Fruit fly (Drosophila melanogaster): Measurements from ENCODE around the gene CG17272.

Gene CG17272

dm6 chr3R:20821815-20822375 is 2.1 kb downstream of the CG17272 start, which contains the start of the genes CG17271 and RpS20 (continued):
- TF ChIP-seq mam (GFP tag; optimal IDR thresholded peaks at IDR 0.05) (peak; percentile 97), CG12219 (GFP tag; optimal IDR thresholded peaks at IDR 0.05) (peak; percentile 69), lov (optimal IDR thresholded peaks at IDR 0.05) (no peak), lov (GFP tag; IDR thresholded peaks at IDR 0.05) (peak; percentile 62; the same call in 1 of the 3 replicates), CG12071 (GFP tag; optimal IDR thresholded peaks at IDR 0.05) (peak; percentile 79), CG31365 (tag; optimal IDR thresholded peaks at IDR 0.05) (peak; percentile 52), CG12942 (GFP tag; optimal IDR thresholded peaks at IDR 0.05) (peak; percentile 94), so (GFP tag; IDR thresholded peaks at IDR 0.05) (peak; percentile 91), Rx (GFP tag; IDR thresholded peaks at IDR 0.05) (peak; percentile 87), crol (GFP tag; IDR thresholded peaks at IDR 0.05) (0 out of 2 replicates have a peak, but pooled peaks have one; percentile 20), CG15601 (tag; optimal IDR thresholded peaks at IDR 0.05) (peak; percentile 100), CG9876 (GFP tag; optimal IDR thresholded peaks at IDR 0.05) (peak; percentile 95), zfh1 (GFP tag; IDR thresholded peaks at IDR 0.05) (peak; percentile 91), Optix (GFP tag; IDR thresholded peaks at IDR 0.05) (peak; percentile 85; the same call in 2 of the 3 replicates), H2.0 (GFP tag; IDR thresholded peaks at IDR 0.05) (peak; percentile 81), gem (tag; optimal IDR thresholded peaks at IDR 0.05) (peak; percentile 94), HLHmδ (GFP tag; optimal IDR thresholded peaks at IDR 0.05) (peak; percentile 7), bowl (GFP tag; IDR thresholded peaks at IDR 0.05) (peak; percentile 73), Dad (GFP tag; optimal IDR thresholded peaks at IDR 0.05) (peak; percentile 95), Mes4 (GFP tag; optimal IDR thresholded peaks at IDR 0.05) (peak; percentile 94), zf30C (GFP tag; optimal IDR thresholded peaks at IDR 0.05) (no peak), vnd (GFP tag; IDR thresholded peaks at IDR 0.05; ENCODE audit: partially characterized antibody) (no peak), CG15011 (GFP tag; optimal IDR thresholded peaks at IDR 0.05) (peak; percentile 67), dmrt99B (tag; optimal IDR thresholded peaks at IDR 0.05) (peak; percentile 81), D19A (tag; optimal IDR thresholded peaks at IDR 0.05) (peak; percentile 61), tgo (GFP tag; IDR thresholded peaks at IDR 0.05) (peak; percentile 87), MESR4 (GFP tag; optimal IDR thresholded peaks at IDR 0.05) (peak; percentile 92), hbn (GFP tag; IDR thresholded peaks at IDR 0.05; ENCODE audit: partially characterized antibody) (0 out of 2 replicates have a peak, but pooled peaks have one; percentile 32), Hand (GFP tag; optimal IDR thresholded peaks at IDR 0.05) (peak; percentile 59), sd (tag; optimal IDR thresholded peaks at IDR 0.05) (peak; percentile 67), Asciz (GFP tag; optimal IDR thresholded peaks at IDR 0.05) (peak; percentile 72), da (GFP tag; optimal IDR thresholded peaks at IDR 0.05) (peak; percentile 92), hth (optimal IDR thresholded peaks at IDR 0.05) (no peak), sug (tag; optimal IDR thresholded peaks at IDR 0.05) (peak; percentile 90), Side (GFP tag; optimal IDR thresholded peaks at IDR 0.05) (peak; percentile 97), CG15269 (tag; optimal IDR thresholded peaks at IDR 0.05) (peak; percentile 83), CG11085 (GFP tag; IDR thresholded peaks at IDR 0.05) (peak; percentile 88), CG2116 (GFP tag; optimal IDR thresholded peaks at IDR 0.05) (peak; percentile 95), stc (GFP tag; IDR thresholded peaks at IDR 0.05) (peak; percentile 79), crp (GFP tag; optimal IDR thresholded peaks at IDR 0.05) (peak; percentile 34 to 87), CG14860 (GFP tag; IDR thresholded peaks at IDR 0.05; ENCODE audit: partially characterized antibody) (no peak), crc (GFP tag; optimal IDR thresholded peaks at IDR 0.05) (peak; percentile 94), CG7839 (tag; optimal IDR thresholded peaks at IDR 0.05) (peak; percentile 86), slbo (GFP tag; IDR thresholded peaks at IDR 0.05) (peak; percentile 95), ken (GFP tag; IDR thresholded peaks at IDR 0.05) (peak; percentile 89), CG14965 (GFP tag; optimal IDR thresholded peaks at IDR 0.05; ENCODE audit: borderline replicate concordance) (peak; percentile 69), ind (GFP tag; optimal IDR thresholded peaks at IDR 0.05) (peak; percentile 95), maf-S (GFP tag; optimal IDR thresholded peaks at IDR 0.05) (peak; percentile 90), CG4282 (GFP tag; optimal IDR thresholded peaks at IDR 0.05) (peak; percentile 93), CG15514 (GFP tag; optimal IDR thresholded peaks at IDR 0.05) (peak; percentile 94)
